Worm (Caenorhabditis elegans) whole organism, L3 larva: Measurements from ENCODE around the gene Y37D8A.6.

Experiments
- aly-2 ChIP-seq: fragments of 150-350 bp; optimal IDR thresholded peaks from 2 replicates; lab custom pipeline; 2014; ENCODE audit warnings: missing biosample characterization, missing genetic modification characterization
- ama-1 ChIP-seq: fragments of 150-350 bp; optimal IDR thresholded peaks from 2 replicates; lab custom pipeline; 2018
- elt-1 ChIP-seq: fragments of 150-350 bp; optimal IDR thresholded peaks from 2 replicates; lab custom pipeline; 2014; ENCODE audit warnings: missing biosample characterization, missing genetic modification characterization
- eor-1 ChIP-seq, 2 experiments: fragments of 150-350 bp; optimal IDR thresholded peaks; 2 replicates each; lab custom pipeline; 2014 to 2018; ENCODE audit warnings: missing biosample characterization in 2 of 2, missing genetic modification characterization in 2 of 2
- pqm-1 ChIP-seq: fragments of 150-350 bp; optimal IDR thresholded peaks from 2 replicates; lab custom pipeline; 2017; ENCODE audit warnings: missing biosample characterization, missing genetic modification characterization, inconsistent platforms
- unc-62 ChIP-seq: fragments of 150-350 bp; sonication (generic microtip); optimal IDR thresholded peaks from 4 replicates; lab custom pipeline; 2014; ENCODE audit warnings: missing biosample characterization, missing genetic modification reagents, missing genetic modification characterization

DNA sequence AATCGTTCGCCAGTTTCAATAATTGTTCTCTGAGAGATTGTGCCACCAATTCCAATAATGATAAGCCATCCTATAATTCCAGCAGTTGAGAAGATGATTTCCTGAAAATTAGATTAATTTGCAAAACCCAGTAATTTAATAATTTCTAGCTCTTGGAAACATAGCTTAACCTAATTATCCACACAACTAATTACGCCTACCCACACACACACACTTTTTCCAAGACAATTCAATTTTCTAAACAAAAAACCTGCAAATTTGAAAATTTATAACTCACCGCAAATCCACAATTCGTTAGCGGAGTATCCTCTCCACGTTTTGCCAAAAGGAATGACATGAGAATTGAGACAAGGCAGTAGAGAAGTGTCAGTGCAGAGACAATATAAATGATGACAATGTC, 46.4 kb upstream of the Y37D8A.6 start:
- TF ChIP-seq aly-2 (tag; lab: Kevin White, UChicago) (no peak), pqm-1 (tag; lab: Kevin White, UChicago) (no peak), eor-1 (tag; optimal IDR thresholded peaks at IDR 0.05; lab: Kevin White, UChicago) (no peak), unc-62 (GFP tag; lab: Kevin White, UChicago) (no peak), ama-1 (lab: Kevin White, UChicago) (no peak), elt-1 (tag; lab: Kevin White, UChicago) (no peak)
